Fruit fly (Drosophila melanogaster) whole organism, embryonic: ENCODE measurements around the gene CG34353.
A peak's percentile ranks its signal among the peaks of the same experiment; 100 is the strongest.

Experiments used
- Atf3 ChIP-seq: fragments of 200-800 bp; sonication (Bioruptor generic); optimal IDR thresholded peaks from 3 replicates; lab custom pipeline; 2016; ENCODE audit warnings: missing biosample characterization, missing genetic modification characterization
- B-H2 ChIP-seq: fragments of 200-800 bp; sonication (Bioruptor generic); optimal IDR thresholded peaks from 2 replicates; lab custom pipeline; 2018; ENCODE audit warnings: missing biosample characterization, mild to moderate bottlenecking, missing genetic modification characterization
- C15 ChIP-seq: fragments of 200-800 bp; sonication (Bioruptor generic); IDR thresholded peaks from 3 replicates; pipeline ENCODE4 v1.3.6; 2022; ENCODE audit warnings: missing biosample characterization, missing genetic modification characterization
- CG1024 ChIP-seq: fragments of 200-800 bp; sonication (Bioruptor generic); IDR thresholded peaks from 2 replicates; pipeline ENCODE4 v1.3.6; 2022; ENCODE audit warnings: missing biosample characterization, missing genetic modification characterization
- CG10543 ChIP-seq: fragments of 200-800 bp; sonication (Bioruptor generic); optimal IDR thresholded peaks from 3 replicates; lab custom pipeline; 2017; ENCODE audit warnings: missing biosample characterization, mild to moderate bottlenecking, missing genetic modification characterization, moderate library complexity
- CG12071 ChIP-seq: fragments of 200-800 bp; sonication (Bioruptor generic); optimal IDR thresholded peaks from 3 replicates; lab custom pipeline; 2018; ENCODE audit warnings: missing biosample characterization, mild to moderate bottlenecking, missing genetic modification characterization
- CG15073 ChIP-seq: fragments of 200-800 bp; sonication (Bioruptor generic); optimal IDR thresholded peaks from 2 replicates; lab custom pipeline; 2016; ENCODE audit warnings: missing biosample characterization, missing genetic modification characterization
- CG1603 ChIP-seq: fragments of 200-800 bp; sonication (Bioruptor generic); optimal IDR thresholded peaks from 2 replicates; lab custom pipeline; 2019; ENCODE audit warnings: missing biosample characterization, mild to moderate bottlenecking, missing genetic modification characterization, moderate library complexity
- CG17186 ChIP-seq: fragments of 200-800 bp; sonication (Bioruptor generic); optimal IDR thresholded peaks from 3 replicates; lab custom pipeline; 2017; ENCODE audit warnings: missing biosample characterization, missing genetic modification reagents, missing genetic modification characterization
- CG17328 ChIP-seq: fragments of 200-800 bp; sonication (Bioruptor generic); IDR thresholded peaks from 2 replicates; pipeline ENCODE4 v1.3.6; 2022; ENCODE audit warnings: missing biosample characterization, missing genetic modification characterization
- CG2116 ChIP-seq: fragments of 200-800 bp; sonication (Bioruptor generic); optimal IDR thresholded peaks from 3 replicates; lab custom pipeline; 2018; ENCODE audit warnings: missing biosample characterization, mild to moderate bottlenecking, missing genetic modification characterization
- CG2120 ChIP-seq: fragments of 200-800 bp; sonication (Bioruptor generic); optimal IDR thresholded peaks from 3 replicates; lab custom pipeline; 2016; ENCODE audit warnings: missing biosample characterization, missing genetic modification characterization
- CG3407 ChIP-seq: fragments of 200-800 bp; sonication (Bioruptor generic); optimal IDR thresholded peaks from 2 replicates; lab custom pipeline; 2018; ENCODE audit warnings: missing biosample characterization, mild to moderate bottlenecking, missing genetic modification characterization
- CG34376 ChIP-seq: fragments of 200-800 bp; sonication (Bioruptor generic); optimal IDR thresholded peaks from 2 replicates; lab custom pipeline; 2018; ENCODE audit warnings: missing biosample characterization, mild to moderate bottlenecking, missing genetic modification characterization
- CG4360 ChIP-seq: fragments of 200-800 bp; sonication (Bioruptor generic); IDR thresholded peaks from 2 replicates; pipeline ENCODE4 v1.3.6; 2022; ENCODE audit warnings: missing biosample characterization, missing genetic modification characterization
- CG43689 ChIP-seq: fragments of 200-800 bp; sonication (Bioruptor generic); IDR thresholded peaks from 2 replicates; pipeline ENCODE4 v1.3.6; 2022; ENCODE audit warnings: missing biosample characterization, missing genetic modification characterization
- CG4820 ChIP-seq: fragments of 200-800 bp; sonication (Bioruptor generic); optimal IDR thresholded peaks from 3 replicates; lab custom pipeline; 2016; ENCODE audit warnings: missing biosample characterization, missing genetic modification characterization
- CG8290 ChIP-seq, 3 experiments: fragments of 200-800 bp; sonication (Bioruptor generic); optimal IDR thresholded peaks; 2 replicates each; lab custom pipeline; 2016 to 2019; ENCODE audit warnings: missing biosample characterization in 3 of 3, missing genetic modification characterization in 3 of 3, mild to moderate bottlenecking in 2 of 3, moderate library complexity in 1 of 3
- CG9437 ChIP-seq: fragments of 200-800 bp; sonication (Bioruptor generic); optimal IDR thresholded peaks from 2 replicates; lab custom pipeline; 2018; ENCODE audit warnings: missing biosample characterization, mild to moderate bottlenecking, missing genetic modification characterization
- Drgx ChIP-seq: fragments of 200-800 bp; sonication (Bioruptor generic); IDR thresholded peaks from 2 replicates; pipeline ENCODE4 v1.3.6; 2022; ENCODE audit warnings: missing biosample characterization, missing genetic modification characterization
- Ets97D ChIP-seq: fragments of 200-800 bp; sonication (Bioruptor generic); optimal IDR thresholded peaks from 3 replicates; lab custom pipeline; 2016; ENCODE audit warnings: missing biosample characterization, missing genetic modification characterization
- HLH3B ChIP-seq: fragments of 200-800 bp; sonication (Bioruptor generic); IDR thresholded peaks from 2 replicates; pipeline ENCODE4 v1.3.6; 2022; ENCODE audit warnings: missing biosample characterization, missing genetic modification characterization
- Med ChIP-seq: fragments of 200-800 bp; sonication (Bioruptor generic); peaks from one replicate; lab custom pipeline; 2016; ENCODE audit warnings: missing biosample characterization, missing genetic modification characterization, mild to moderate bottlenecking, inconsistent platforms, moderate library complexity
- Ptx1 ChIP-seq: fragments of 200-800 bp; sonication (Bioruptor generic); IDR thresholded peaks from 2 replicates; pipeline ENCODE4 v1.3.6; 2022; ENCODE audit warnings: missing biosample characterization, missing genetic modification characterization
- Rfx ChIP-seq: fragments of 200-800 bp; sonication (Bioruptor generic); IDR thresholded peaks from 2 replicates; pipeline ENCODE4 v1.3.6; 2022; ENCODE audit warnings: missing biosample characterization, missing genetic modification characterization
- Sox100B ChIP-seq: fragments of 200-800 bp; sonication (Bioruptor generic); optimal IDR thresholded peaks from 3 replicates; lab custom pipeline; 2018; ENCODE audit warnings: missing biosample characterization, mild to moderate bottlenecking, missing genetic modification characterization
- Spps ChIP-seq: fragments of 200-800 bp; sonication (Bioruptor generic); optimal IDR thresholded peaks from 2 replicates; lab custom pipeline; 2018; ENCODE audit warnings: missing biosample characterization, mild to moderate bottlenecking, missing genetic modification characterization
- TFAM ChIP-seq: fragments of 200-800 bp; sonication (Bioruptor generic); optimal IDR thresholded peaks from 2 replicates; lab custom pipeline; 2017; ENCODE audit warnings: missing biosample characterization, missing genetic modification characterization, inconsistent platforms
- Usf ChIP-seq: fragments of 200-800 bp; sonication (Bioruptor generic); optimal IDR thresholded peaks from 2 replicates; lab custom pipeline; 2017; ENCODE audit warnings: missing genotype, missing biosample characterization, missing genetic modification characterization
- crol ChIP-seq: fragments of 200-800 bp; sonication (Bioruptor generic); IDR thresholded peaks from 2 replicates; pipeline ENCODE4 v1.3.6; 2022; ENCODE audit warnings: missing biosample characterization, missing genetic modification characterization
- cwo ChIP-seq: fragments of 200-800 bp; sonication (Bioruptor generic); optimal IDR thresholded peaks from 3 replicates; lab custom pipeline; 2017; ENCODE audit warnings: missing biosample characterization, missing genetic modification characterization, mild to moderate bottlenecking, moderate library complexity, missing genetic modification reagents
- dysf ChIP-seq: fragments of 200-800 bp; sonication (Bioruptor generic); IDR thresholded peaks from 3 replicates; pipeline ENCODE4 v1.3.6; 2022; ENCODE audit warnings: missing biosample characterization, missing genetic modification characterization
- gsb ChIP-seq: fragments of 200-800 bp; sonication (Bioruptor generic); IDR thresholded peaks from 2 replicates; pipeline ENCODE4 v1.3.6; 2022; ENCODE audit warnings: missing biosample characterization, missing genetic modification characterization
- jing ChIP-seq: fragments of 200-800 bp; sonication (Bioruptor generic); optimal IDR thresholded peaks from 2 replicates; lab custom pipeline; 2018; ENCODE audit warnings: missing biosample characterization, mild to moderate bottlenecking, missing genetic modification characterization
- klu ChIP-seq: fragments of 200-800 bp; sonication (Bioruptor generic); IDR thresholded peaks from 2 replicates; pipeline ENCODE4 v1.3.6; 2022; ENCODE audit warnings: missing biosample characterization, missing genetic modification characterization
- oc ChIP-seq: fragments of 200-800 bp; sonication (Bioruptor generic); optimal IDR thresholded peaks from 2 replicates; lab custom pipeline; 2018; ENCODE audit warnings: missing biosample characterization, mild to moderate bottlenecking, missing genetic modification characterization, moderate library complexity
- pan ChIP-seq, 4 experiments: fragments of >200 bp in 3 of 4; fragments of 200-800 bp in 1 of 4; sonication (Bioruptor generic) in 1 of 4; optimal IDR thresholded peaks in 3 of 4; IDR thresholded peaks in 1 of 4; 2 replicates each; pipeline versions ENCODE4 v1.3.6 to Lab custom; 2017 to 2022; ENCODE audit warnings: missing biosample characterization in 2 of 4, missing genetic modification characterization in 2 of 4, mixed read lengths in 1 of 4
- peb ChIP-seq: fragments of 200-800 bp; sonication (Bioruptor generic); IDR thresholded peaks from 2 replicates; pipeline ENCODE4 v1.3.6; 2022; ENCODE audit warnings: missing biosample characterization, missing genetic modification characterization
- pfk ChIP-seq: fragments of 200-800 bp; sonication (Bioruptor generic); optimal IDR thresholded peaks from 2 replicates; lab custom pipeline; 2018; ENCODE audit warnings: missing biosample characterization, mild to moderate bottlenecking, missing genetic modification characterization, moderate library complexity
- prd ChIP-seq, 3 experiments: fragments of >200 bp in 2 of 3; fragments of 200-800 bp in 1 of 3; sonication (Bioruptor generic) in 1 of 3; optimal IDR thresholded peaks in 2 of 3; IDR thresholded peaks in 1 of 3; 2 replicates in 2 of 3; 3 replicates in 1 of 3; pipeline versions ENCODE4 v1.3.6 to Lab custom; 2017 to 2022; ENCODE audit warnings: missing biosample characterization in 1 of 3, missing genetic modification characterization in 1 of 3
- pros ChIP-seq: fragments of 200-800 bp; sonication (Bioruptor generic); optimal IDR thresholded peaks from 3 replicates; lab custom pipeline; 2019; ENCODE audit warnings: missing biosample characterization, mild to moderate bottlenecking, missing genetic modification characterization, moderate library complexity
- psq ChIP-seq: fragments of 200-800 bp; sonication (Bioruptor generic); optimal IDR thresholded peaks from 2 replicates; lab custom pipeline; 2017; ENCODE audit warnings: missing biosample characterization, missing genetic modification characterization
- ro ChIP-seq: fragments of 200-800 bp; sonication (Bioruptor generic); IDR thresholded peaks from 2 replicates; pipeline ENCODE4 v1.3.6; 2022; ENCODE audit warnings: missing biosample characterization, missing genetic modification characterization
- row ChIP-seq: fragments of 200-800 bp; sonication (Bioruptor generic); IDR thresholded peaks from 3 replicates; pipeline ENCODE4 v1.3.6; 2022; ENCODE audit warnings: missing biosample characterization, missing genetic modification characterization
- slbo ChIP-seq: fragments of 200-800 bp; sonication (Bioruptor generic); IDR thresholded peaks from 2 replicates; pipeline ENCODE4 v1.3.6; 2022; ENCODE audit warnings: missing biosample characterization, missing genetic modification characterization
- so ChIP-seq: fragments of 200-800 bp; sonication (Bioruptor generic); IDR thresholded peaks from 3 replicates; pipeline ENCODE4 v1.3.6; 2022; ENCODE audit warnings: missing biosample characterization, missing genetic modification characterization
- sug ChIP-seq: fragments of 200-800 bp; optimal IDR thresholded peaks from 2 replicates; lab custom pipeline; 2019; ENCODE audit warnings: missing biosample characterization, mild to moderate bottlenecking, missing genetic modification characterization, moderate library complexity
- tap ChIP-seq: fragments of 200-800 bp; optimal IDR thresholded peaks from 3 replicates; lab custom pipeline; 2019; ENCODE audit warnings: missing biosample characterization, mild to moderate bottlenecking, missing genetic modification characterization, moderate library complexity

The CG34353 gene

dm6 chr3R:27905695-27906094 is at the start of gene CG34353 (continued):
- TF ChIP-seq CG17328 (GFP tag; lab: Robert Waterston, UW) = 0 out of 2 replicates have a peak, but pooled peaks have one; percentile 27
- TF ChIP-seq oc = peak; percentile 59
- TF ChIP-seq Ets97D = peak; percentile 5

DNA sequence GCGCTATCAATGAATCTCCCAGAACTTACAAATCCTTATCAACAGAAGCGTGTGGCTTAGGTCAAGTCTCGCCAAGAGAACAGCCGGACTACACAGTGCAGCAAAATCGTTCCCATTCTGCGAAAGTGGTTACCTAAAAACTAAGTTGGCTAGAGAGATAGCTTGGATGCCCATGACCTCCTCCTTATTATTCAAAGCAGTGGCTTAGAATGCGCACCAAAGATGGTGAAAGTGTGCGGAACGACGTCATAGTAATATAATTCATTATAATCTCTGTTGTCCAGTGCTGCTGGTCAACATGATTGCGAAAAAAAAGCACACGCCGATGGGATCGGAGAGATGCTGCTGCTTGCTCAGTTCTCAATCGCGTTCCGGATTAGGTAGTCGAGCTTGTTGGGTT is 48.9 kb upstream of the CG34353 start, which contains the start of gene Nep7:
TSS of gene Nep7 (plus strand) at position 385 of the 400 bp plus-strand sequence.
- TF ChIP-seq pan (optimal IDR thresholded peaks at IDR 0.05; lab: Kevin White, UChicago) = no peak
- TF ChIP-seq pan (GFP tag; optimal IDR thresholded peaks at IDR 0.05 in 1 of 2, IDR thresholded peaks at IDR 0.05 in 1 of 2) = peak in 1 of 2 experiments; percentile 5
- 0 out of 3 replicates have a peak, but pooled peaks have one; percentile 26 for TF ChIP-seq C15 (GFP tag; lab: Robert Waterston, UW)
- no peak for TF ChIP-seq so (GFP tag; lab: Robert Waterston, UW)
- TF ChIP-seq CG17328 (GFP tag; lab: Robert Waterston, UW) = no peak
- 0 out of 2 replicates have a peak, but pooled peaks have one; percentile 12 for TF ChIP-seq HLH3B (GFP tag; lab: Robert Waterston, UW)
- TF ChIP-seq dysf (GFP tag; lab: Robert Waterston, UW) = 0 out of 3 replicates have a peak, but pooled peaks have one; percentile 30
- peak; percentile 29 for TF ChIP-seq sug (tag; lab: Kevin White, UChicago)
- TF ChIP-seq CG10543 (GFP tag; lab: Kevin White, UChicago) = peak; percentile 46
- no peak for TF ChIP-seq CG3407 (GFP tag; lab: Kevin White, UChicago)
- peak; percentile 47 for TF ChIP-seq cwo
- peak; percentile 37; the same call in 1 of the 2 replicates for TF ChIP-seq Drgx (GFP tag; lab: Robert Waterston, UW)
- peak; percentile 81 for TF ChIP-seq CG34376 (GFP tag; lab: Kevin White, UChicago)
- TF ChIP-seq CG2116 = no peak
- no peak for TF ChIP-seq CG1603 (tag; lab: Kevin White, UChicago)
- no peak for TF ChIP-seq B-H2 (GFP tag; lab: Kevin White, UChicago)
- TF ChIP-seq row (GFP tag; lab: Robert Waterston, UW) = peak; percentile 27; the same call in 1 of the 3 replicates
- TF ChIP-seq ro (GFP tag; lab: Robert Waterston, UW) = no peak
- TF ChIP-seq gsb = peak; percentile 21; the same call in 1 of the 2 replicates
- no peak for TF ChIP-seq Ptx1 (GFP tag; lab: Robert Waterston, UW)
- 0 out of 2 replicates have a peak, but pooled peaks have one; percentile 28 for TF ChIP-seq Rfx (GFP tag; lab: Robert Waterston, UW)
- peak; percentile 73 for TF ChIP-seq Med (GFP tag; lab: Kevin White, UChicago)
- TF ChIP-seq psq (GFP tag; lab: Kevin White, UChicago) = no peak
- TF ChIP-seq Atf3 (GFP tag; lab: Kevin White, UChicago) = no peak
- peak; percentile 26 for TF ChIP-seq CG2120 (GFP tag; lab: Kevin White, UChicago)
- TF ChIP-seq CG1024 = no peak
- no peak for TF ChIP-seq peb (GFP tag; lab: Robert Waterston, UW)
- 0 out of 2 replicates have a peak, but pooled peaks have one; percentile 35 for TF ChIP-seq slbo (GFP tag; lab: Robert Waterston, UW)

DNA sequence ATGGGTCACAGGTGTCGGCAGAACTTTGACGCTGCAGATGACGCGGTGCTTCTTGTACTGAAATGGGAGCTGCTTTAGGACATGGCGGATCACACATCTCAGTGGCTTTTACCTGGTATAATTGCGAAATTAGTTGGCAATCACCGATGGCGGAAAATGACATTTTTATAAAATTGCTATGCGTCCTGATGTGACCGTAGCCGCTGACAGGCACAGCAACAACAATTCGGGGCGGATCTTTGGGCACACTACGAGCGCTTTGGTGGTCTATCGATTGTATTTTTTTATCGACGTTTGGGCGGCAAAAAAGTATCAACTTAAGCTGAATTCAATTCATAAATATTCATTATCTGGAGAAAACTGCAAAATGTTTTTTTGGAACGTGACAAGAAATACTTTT is 48.2 kb upstream of the CG34353 start, which contains the start of gene CG4951:
TSS of gene CG4951 (minus strand) at position 223 of the 400 bp plus-strand sequence.
- no peak for TF ChIP-seq Sox100B (GFP tag; lab: Kevin White, UChicago)
- TF ChIP-seq CG12071 (GFP tag; lab: Kevin White, UChicago) = no peak
- no peak for TF ChIP-seq jing
- no peak for TF ChIP-seq CG43689 (GFP tag; lab: Robert Waterston, UW)
- TF ChIP-seq prd (optimal IDR thresholded peaks at IDR 0.05; lab: Kevin White, UChicago) = no peak
- no peak for TF ChIP-seq prd (GFP tag; IDR thresholded peaks at IDR 0.05; lab: Robert Waterston, UW)
- no peak for TF ChIP-seq Spps (tag; lab: Kevin White, UChicago)
- no peak for TF ChIP-seq klu (GFP tag; lab: Robert Waterston, UW)
- TF ChIP-seq tap (tag; lab: Kevin White, UChicago) = no peak
- TF ChIP-seq pros = no peak
- no peak for TF ChIP-seq CG9437
- no peak for TF ChIP-seq CG8290 (GFP tag; optimal IDR thresholded peaks at IDR 0.05; lab: Kevin White, UChicago)
- TF ChIP-seq CG8290 (tag; optimal IDR thresholded peaks at IDR 0.05; lab: Kevin White, UChicago) = no peak
- TF ChIP-seq Usf (GFP tag; lab: Kevin White, UChicago) = no peak
- TF ChIP-seq CG17186 (GFP tag; lab: Kevin White, UChicago) = peak; percentile 70
- no peak for TF ChIP-seq crol (GFP tag; lab: Robert Waterston, UW)
- peak; percentile 85 for TF ChIP-seq CG4360 (GFP tag; lab: Robert Waterston, UW)
- TF ChIP-seq pfk = no peak
- no peak for TF ChIP-seq CG4820
- no peak for TF ChIP-seq CG15073 (GFP tag; lab: Kevin White, UChicago)
- no peak for TF ChIP-seq TFAM (GFP tag; lab: Kevin White, UChicago)
